Worm (Caenorhabditis elegans): ENCODE measurements around the gene tbc-12.

DNA sequence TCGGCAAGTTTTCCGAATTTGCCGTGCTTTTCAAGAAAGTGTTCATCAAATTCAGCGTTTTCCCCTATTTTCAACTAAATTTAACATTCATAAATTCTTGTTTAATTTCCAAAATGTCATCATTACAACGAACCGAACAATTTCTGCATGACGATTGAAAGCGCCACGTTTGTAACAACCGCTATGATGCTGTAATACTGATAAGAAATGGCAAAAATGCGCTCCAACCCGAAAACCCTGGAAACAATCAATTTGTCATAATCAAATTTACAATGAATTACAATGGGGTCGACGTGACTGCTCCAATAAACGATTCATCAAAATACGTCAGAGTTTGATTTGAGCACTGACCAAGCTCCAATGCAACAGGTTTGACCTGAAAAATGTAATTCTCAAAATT, 12.4 kb upstream of the tbc-12 start:
- TF ChIP-seq ztf-4 (tag; optimal IDR thresholded peaks at IDR 0.05) (no peak), nhr-11 (tag; optimal IDR thresholded peaks at IDR 0.05) (no peak), pag-3 (tag; optimal IDR thresholded peaks at IDR 0.05; ENCODE audit: borderline replicate concordance, insufficient read depth) (no peak), elt-3 (tag; optimal IDR thresholded peaks at IDR 0.05) (no peak), sptf-1 (tag; optimal IDR thresholded peaks at IDR 0.05) (no peak), ceh-82 (tag; optimal IDR thresholded peaks at IDR 0.05) (no peak), xbp-1 (tag; optimal IDR thresholded peaks at IDR 0.05) (no peak)
